Worm (Caenorhabditis elegans): ENCODE data around the gene T05C3.2.

Gene T05C3.2

ce11 chrV:5538500-5538899 is 45.0 kb downstream of the T05C3.2 start, which contains the start of gene cft-1:
TSS of gene cft-1 (plus strand) at chrV:5538800.
- TF ChIP-seq sea-2 (GFP tag; optimal IDR thresholded peaks at IDR 0.05) (no peak), ZK546.5 (tag; optimal IDR thresholded peaks at IDR 0.05) (no peak), fkh-2 (tag; optimal IDR thresholded peaks at IDR 0.05) (no peak), lin-39 (tag; optimal IDR thresholded peaks at IDR 0.05) (no peak)

ce11 chrV:5548051-5548450 is 54.5 kb downstream of the T05C3.2 start, which contains the start of gene ugt-48:
TSS of gene ugt-48 (minus strand) at chrV:5548062.
- no peak for TF ChIP-seq nhr-11 (tag; optimal IDR thresholded peaks at IDR 0.05)
- no peak for TF ChIP-seq nhr-77 (tag; optimal IDR thresholded peaks at IDR 0.05)
- no peak for TF ChIP-seq skn-1 (tag; optimal IDR thresholded peaks at IDR 0.05)
- no peak for TF ChIP-seq lin-15B (tag; optimal IDR thresholded peaks at IDR 0.05)
- TF ChIP-seq aly-2 (tag; optimal IDR thresholded peaks at IDR 0.05) = no peak
- peak; percentile 21 for TF ChIP-seq pqm-1 (tag; optimal IDR thresholded peaks at IDR 0.05)
- peak; percentile 33 for TF ChIP-seq elt-2 (tag; optimal IDR thresholded peaks at IDR 0.05)

ce11 chrV:5548497-5548896 is 55.0 kb downstream of the T05C3.2 start:
- TF ChIP-seq hmg-11 (tag; optimal IDR thresholded peaks at IDR 0.05) (no peak), nhr-67 (tag; optimal IDR thresholded peaks at IDR 0.05) (no peak), fos-1 (tag; optimal IDR thresholded peaks at IDR 0.05) (no peak), ZK546.5 (tag; optimal IDR thresholded peaks at IDR 0.05) (no peak), ztf-4 (tag; optimal IDR thresholded peaks at IDR 0.05) (no peak), ceh-28 (tag; optimal IDR thresholded peaks at IDR 0.05) (no peak), lin-39 (tag; optimal IDR thresholded peaks at IDR 0.05) (no peak), nhr-25 (tag; optimal IDR thresholded peaks at IDR 0.05) (no peak), nhr-28 (tag; optimal IDR thresholded peaks at IDR 0.05) (no peak), daf-12 (tag; optimal IDR thresholded peaks at IDR 0.05) (no peak), fkh-10 (GFP tag; optimal IDR thresholded peaks at IDR 0.05) (no peak), nhr-77 (tag; optimal IDR thresholded peaks at IDR 0.05) (no peak), ceh-9 (tag; optimal IDR thresholded peaks at IDR 0.05) (no peak), ztf-11 (tag; optimal IDR thresholded peaks at IDR 0.05) (no peak), elt-3 (tag; optimal IDR thresholded peaks at IDR 0.05) (no peak), ceh-82 (tag; optimal IDR thresholded peaks at IDR 0.05) (no peak), lin-15B (tag; optimal IDR thresholded peaks at IDR 0.05) (no peak), fkh-2 (tag; optimal IDR thresholded peaks at IDR 0.05) (no peak)

Data from whole organism, L3 larva.